Worm (Caenorhabditis elegans) whole organism, L3 larva: Measurements from ENCODE around the gene sym-3.

ENCODE experiments used
- R02D3.7 ChIP-seq: fragments of 150-350 bp; optimal IDR thresholded peaks from 2 replicates; lab custom pipeline; 2014; ENCODE audit warnings: missing biosample characterization, missing genetic modification characterization
- ZK546.5 ChIP-seq: sonication (generic microtip); optimal IDR thresholded peaks from 2 replicates; lab custom pipeline; 2017; ENCODE audit warnings: missing biosample characterization, missing genetic modification characterization
- aly-2 ChIP-seq: fragments of 150-350 bp; optimal IDR thresholded peaks from 2 replicates; lab custom pipeline; 2014; ENCODE audit warnings: missing biosample characterization, missing genetic modification characterization
- ama-1 ChIP-seq: fragments of 150-350 bp; optimal IDR thresholded peaks from 2 replicates; lab custom pipeline; 2018
- ceh-16 ChIP-seq: sonication (generic microtip); optimal IDR thresholded peaks from 2 replicates; lab custom pipeline; 2017; ENCODE audit warnings: missing biosample characterization, missing genetic modification characterization
- ceh-28 ChIP-seq: fragments of 150-350 bp; optimal IDR thresholded peaks from 2 replicates; lab custom pipeline; 2014; ENCODE audit warnings: missing biosample characterization, missing genetic modification reagents, missing genetic modification characterization
- ceh-82 ChIP-seq: fragments of 150-350 bp; optimal IDR thresholded peaks from 2 replicates; lab custom pipeline; 2014; ENCODE audit warnings: missing biosample characterization, missing genetic modification characterization
- ceh-9 ChIP-seq: sonication (generic microtip); optimal IDR thresholded peaks from 2 replicates; lab custom pipeline; 2018; ENCODE audit warnings: missing biosample characterization, missing genetic modification characterization
- daf-12 ChIP-seq: fragments of 150-350 bp; optimal IDR thresholded peaks from 2 replicates; lab custom pipeline; 2014; ENCODE audit warnings: missing biosample characterization, missing genetic modification reagents, missing genetic modification characterization
- egl-27 ChIP-seq: sonication (generic microtip); optimal IDR thresholded peaks from 4 replicates; lab custom pipeline; 2017; ENCODE audit warnings: missing biosample characterization, missing genetic modification reagents, missing genetic modification characterization
- egl-5 ChIP-seq: fragments of 150-350 bp; optimal IDR thresholded peaks from 2 replicates; lab custom pipeline; 2017; ENCODE audit warnings: missing biosample characterization, missing genetic modification reagents, missing genetic modification characterization, inconsistent platforms
- elt-1 ChIP-seq: fragments of 150-350 bp; optimal IDR thresholded peaks from 2 replicates; lab custom pipeline; 2014; ENCODE audit warnings: missing biosample characterization, missing genetic modification characterization
- elt-2 ChIP-seq: sonication (generic microtip); optimal IDR thresholded peaks from 2 replicates; lab custom pipeline; 2016; ENCODE audit warnings: missing genetic modification reagents, mild to moderate bottlenecking, missing genetic modification characterization, missing compliant biosample characterization
- elt-3 ChIP-seq, 3 experiments: fragments of 150-350 bp in 1 of 3; sonication (generic microtip) in 2 of 3; optimal IDR thresholded peaks; 2 replicates in 2 of 3; 4 replicates in 1 of 3; lab custom pipeline; 2014 to 2017; ENCODE audit warnings: missing biosample characterization in 3 of 3, missing genetic modification characterization in 3 of 3
- fkh-10 ChIP-seq: sonication (generic microtip); optimal IDR thresholded peaks from 2 replicates; lab custom pipeline; 2017; ENCODE audit warnings: missing biosample characterization, missing genetic modification reagents, missing genetic modification characterization
- fkh-2 ChIP-seq: fragments of 150-350 bp; optimal IDR thresholded peaks from 2 replicates; lab custom pipeline; 2014; ENCODE audit warnings: missing biosample characterization, missing genetic modification reagents, missing genetic modification characterization
- fos-1 ChIP-seq: fragments of 150-350 bp; optimal IDR thresholded peaks from 2 replicates; lab custom pipeline; 2014; ENCODE audit warnings: missing biosample characterization, missing genetic modification characterization
- hmg-11 ChIP-seq: sonication (generic microtip); optimal IDR thresholded peaks from 2 replicates; lab custom pipeline; 2016; ENCODE audit warnings: missing genetic modification characterization, missing compliant biosample characterization
- jun-1 ChIP-seq: fragments of 150-350 bp; optimal IDR thresholded peaks from 2 replicates; lab custom pipeline; 2014; ENCODE audit warnings: missing biosample characterization, missing genetic modification reagents, missing genetic modification characterization
- lin-15B ChIP-seq: fragments of 150-350 bp; optimal IDR thresholded peaks from 2 replicates; lab custom pipeline; 2014; ENCODE audit warnings: missing biosample characterization, missing genetic modification characterization
- lin-39 ChIP-seq: fragments of 150-350 bp; optimal IDR thresholded peaks from 2 replicates; lab custom pipeline; 2018; ENCODE audit warnings: missing biosample characterization, missing genetic modification reagents, missing genetic modification characterization
- lsy-12 ChIP-seq: sonication (generic microtip); optimal IDR thresholded peaks from 2 replicates; lab custom pipeline; 2016; ENCODE audit warnings: mild to moderate bottlenecking, missing genetic modification characterization, missing compliant biosample characterization
- mdl-1 ChIP-seq: fragments of 150-350 bp; optimal IDR thresholded peaks from 2 replicates; lab custom pipeline; 2014; ENCODE audit warnings: missing biosample characterization, missing genetic modification characterization
- mml-1 ChIP-seq: fragments of 150-350 bp; sonication (generic microtip); optimal IDR thresholded peaks from 3 replicates; lab custom pipeline; 2014; ENCODE audit warnings: missing biosample characterization, missing genetic modification characterization
- nfya-1 ChIP-seq: sonication (generic microtip); optimal IDR thresholded peaks from 2 replicates; lab custom pipeline; 2017; ENCODE audit warnings: missing genetic modification characterization, mild to moderate bottlenecking, missing compliant biosample characterization, antibody characterized with exemption, moderate library complexity; ENCODE audit not compliant: insufficient read depth
- nhr-12 ChIP-seq: fragments of 150-350 bp; optimal IDR thresholded peaks from 2 replicates; lab custom pipeline; 2014; ENCODE audit warnings: missing biosample characterization, missing genetic modification characterization
- nhr-23 ChIP-seq: fragments of 150-350 bp; optimal IDR thresholded peaks from 2 replicates; lab custom pipeline; 2014; ENCODE audit warnings: missing biosample characterization, missing genetic modification reagents, missing genetic modification characterization
- nhr-237 ChIP-seq: fragments of 150-350 bp; optimal IDR thresholded peaks from 2 replicates; lab custom pipeline; 2014; ENCODE audit warnings: missing biosample characterization, missing genetic modification characterization
- nhr-25 ChIP-seq: sonication (generic microtip); optimal IDR thresholded peaks from 2 replicates; lab custom pipeline; 2017; ENCODE audit warnings: missing biosample characterization, missing genetic modification characterization
- nhr-43 ChIP-seq: sonication (generic microtip); optimal IDR thresholded peaks from 2 replicates; lab custom pipeline; 2016; ENCODE audit warnings: mild to moderate bottlenecking, missing genetic modification characterization, missing compliant biosample characterization; ENCODE audit not compliant: poor library complexity, severe bottlenecking
- nhr-67 ChIP-seq: fragments of 150-350 bp; optimal IDR thresholded peaks from 2 replicates; lab custom pipeline; 2014; ENCODE audit warnings: missing biosample characterization, missing genetic modification characterization
- nhr-76 ChIP-seq: fragments of 150-350 bp; sonication (generic microtip); optimal IDR thresholded peaks from 5 replicates; lab custom pipeline; 2014; ENCODE audit warnings: missing biosample characterization, missing genetic modification characterization
- nhr-77 ChIP-seq: fragments of 150-350 bp; optimal IDR thresholded peaks from 2 replicates; lab custom pipeline; 2014; ENCODE audit warnings: missing biosample characterization, missing genetic modification characterization
- pha-4 ChIP-seq: fragments of 150-350 bp; optimal IDR thresholded peaks from 2 replicates; lab custom pipeline; 2014; ENCODE audit warnings: missing biosample characterization, missing genetic modification reagents, missing genetic modification characterization
- pqm-1 ChIP-seq: fragments of 150-350 bp; optimal IDR thresholded peaks from 2 replicates; lab custom pipeline; 2017; ENCODE audit warnings: missing biosample characterization, missing genetic modification characterization, inconsistent platforms
- skn-1 ChIP-seq: fragments of 150-350 bp; optimal IDR thresholded peaks from 2 replicates; lab custom pipeline; 2014; ENCODE audit warnings: missing biosample characterization, missing genetic modification characterization
- snpc-4 ChIP-seq: fragments of 150-350 bp; optimal IDR thresholded peaks from 2 replicates; lab custom pipeline; 2014; ENCODE audit warnings: missing biosample characterization, missing genetic modification characterization
- tbx-2 ChIP-seq: sonication (generic microtip); optimal IDR thresholded peaks from 2 replicates; lab custom pipeline; 2016; ENCODE audit warnings: mild to moderate bottlenecking, missing genetic modification characterization, missing compliant biosample characterization
- unc-39 ChIP-seq: sonication (generic microtip); optimal IDR thresholded peaks from 4 replicates; lab custom pipeline; 2017; ENCODE audit warnings: missing biosample characterization, missing genetic modification characterization
- unc-62 ChIP-seq: fragments of 150-350 bp; sonication (generic microtip); optimal IDR thresholded peaks from 4 replicates; lab custom pipeline; 2014; ENCODE audit warnings: missing biosample characterization, missing genetic modification reagents, missing genetic modification characterization
- zag-1 ChIP-seq: fragments of 150-350 bp; optimal IDR thresholded peaks from 2 replicates; lab custom pipeline; 2014; ENCODE audit warnings: missing biosample characterization, missing genetic modification characterization
- ztf-11 ChIP-seq: fragments of 150-350 bp; optimal IDR thresholded peaks from 2 replicates; lab custom pipeline; 2014; ENCODE audit warnings: missing biosample characterization, missing genetic modification characterization
- ztf-4 ChIP-seq: fragments of 150-350 bp; optimal IDR thresholded peaks from 2 replicates; lab custom pipeline; 2014; ENCODE audit warnings: missing biosample characterization, missing genetic modification characterization

Gene sym-3

ce11 chrX:5802582-5802981 lies 29.0 kb downstream of the sym-3 start:
- no peak for TF ChIP-seq ZK546.5 (tag; lab: Kevin White, UChicago)
- no peak for TF ChIP-seq ceh-82 (tag; lab: Kevin White, UChicago)
- TF ChIP-seq pqm-1 (tag; lab: Kevin White, UChicago) = no peak
- TF ChIP-seq jun-1 (tag; lab: Kevin White, UChicago) = no peak
- no peak for TF ChIP-seq unc-39 (tag; lab: Kevin White, UChicago)
- no peak for TF ChIP-seq unc-62
- TF ChIP-seq elt-3 (tag; optimal IDR thresholded peaks at IDR 0.05; lab: Kevin White, UChicago) = no peak
- no peak for TF ChIP-seq lsy-12 (tag; lab: Kevin White, UChicago)
- TF ChIP-seq nhr-237 (tag; lab: Kevin White, UChicago) = no peak
- TF ChIP-seq lin-15B (tag; lab: Kevin White, UChicago) = no peak
- TF ChIP-seq ztf-11 (tag; lab: Kevin White, UChicago) = no peak
- no peak for TF ChIP-seq fos-1 (tag; lab: Kevin White, UChicago)
- no peak for TF ChIP-seq R02D3.7
- no peak for TF ChIP-seq daf-12 (tag; lab: Kevin White, UChicago)
- TF ChIP-seq mml-1 (tag; lab: Kevin White, UChicago) = no peak
- TF ChIP-seq ztf-4 (tag; lab: Kevin White, UChicago) = no peak
- no peak for TF ChIP-seq nhr-77 (tag; lab: Kevin White, UChicago)
- TF ChIP-seq aly-2 = no peak
- TF ChIP-seq zag-1 (tag; lab: Kevin White, UChicago) = no peak
- TF ChIP-seq nfya-1 (tag; lab: Kevin White, UChicago) = no peak
- TF ChIP-seq, all 47 proteins: peak for 0

DNA sequence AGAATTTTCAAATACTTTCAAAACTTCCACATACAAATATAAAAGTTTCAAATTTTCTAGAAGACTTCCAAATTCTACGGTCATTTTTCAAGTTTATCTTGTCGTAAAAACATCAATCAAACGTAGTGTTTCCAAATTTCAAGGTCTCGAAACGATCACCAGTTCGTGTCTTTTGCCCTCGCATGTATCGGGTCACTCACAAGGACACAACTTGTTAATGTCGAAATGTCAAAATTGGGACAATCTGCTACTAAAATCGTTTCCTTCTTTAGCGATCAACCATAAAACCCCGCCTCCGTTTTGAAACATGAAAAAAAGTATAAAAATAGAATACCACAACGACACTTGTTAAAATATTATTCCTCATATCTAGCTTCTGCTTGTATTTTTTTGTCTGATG lies 29.9 kb downstream of the sym-3 start:
- TF ChIP-seq R02D3.7 (no peak), fos-1 (tag; lab: Kevin White, UChicago) (no peak), ceh-82 (tag; lab: Kevin White, UChicago) (no peak), ceh-28 (tag; lab: Kevin White, UChicago) (no peak), nhr-23 (tag; lab: Kevin White, UChicago) (peak; percentile 24), aly-2 (no peak), lin-39 (no peak), nhr-25 (tag; lab: Kevin White, UChicago) (peak; percentile 91), ama-1 (no peak), fkh-2 (tag; lab: Kevin White, UChicago) (no peak), ceh-9 (tag; lab: Kevin White, UChicago) (no peak), egl-5 (no peak), fkh-10 (GFP tag; lab: Kevin White, UChicago) (no peak), pqm-1 (tag; lab: Kevin White, UChicago) (no peak), elt-3 (tag; optimal IDR thresholded peaks at IDR 0.05; lab: Kevin White, UChicago) (no peak), ztf-11 (tag; lab: Kevin White, UChicago) (no peak), ceh-16 (no peak), unc-62 (peak; percentile 46), ZK546.5 (tag; lab: Kevin White, UChicago) (no peak), tbx-2 (no peak)

DNA sequence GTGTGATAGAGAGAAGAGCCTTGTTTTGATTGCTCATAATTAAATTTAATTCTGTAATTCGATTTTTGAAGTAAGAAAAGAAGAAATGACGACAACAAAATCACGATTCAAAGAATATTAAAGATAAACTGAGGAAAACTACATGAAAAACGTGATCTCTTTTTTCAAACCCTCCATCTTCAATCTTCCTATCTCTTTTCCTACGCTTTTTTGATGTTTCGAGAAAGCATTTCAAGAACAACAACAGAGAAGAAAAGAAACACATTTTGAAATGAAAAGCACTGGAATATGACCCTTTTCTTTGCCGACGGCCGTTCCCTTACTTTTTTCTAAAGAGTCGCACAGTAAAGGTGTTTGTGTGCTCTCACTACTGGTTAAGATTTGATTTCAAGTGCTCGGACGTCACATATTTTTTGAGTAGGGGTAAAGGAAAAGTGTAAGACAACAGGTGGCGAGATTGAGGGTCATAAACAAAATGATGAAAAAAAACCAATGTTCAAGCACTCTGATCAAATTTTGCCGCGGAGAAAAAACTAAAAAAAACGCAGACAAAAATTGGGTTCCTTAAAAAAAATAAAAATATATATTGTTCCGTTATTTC lies 32.4 kb downstream of the sym-3 start, which contains the start of gene F13D11.3:
TSS of gene F13D11.3 (minus strand) at position 51 of the 601 bp plus-strand sequence.
- TF ChIP-seq daf-12 (tag; lab: Kevin White, UChicago) (no peak), elt-1 (no peak), egl-27 (tag; lab: Kevin White, UChicago) (no peak), zag-1 (tag; lab: Kevin White, UChicago) (no peak), snpc-4 (tag; lab: Kevin White, UChicago) (no peak), nfya-1 (tag; lab: Kevin White, UChicago) (peak; percentile 2), pha-4 (tag; lab: Kevin White, UChicago) (peak; percentile 40), nhr-76 (tag; lab: Kevin White, UChicago) (no peak)

DNA sequence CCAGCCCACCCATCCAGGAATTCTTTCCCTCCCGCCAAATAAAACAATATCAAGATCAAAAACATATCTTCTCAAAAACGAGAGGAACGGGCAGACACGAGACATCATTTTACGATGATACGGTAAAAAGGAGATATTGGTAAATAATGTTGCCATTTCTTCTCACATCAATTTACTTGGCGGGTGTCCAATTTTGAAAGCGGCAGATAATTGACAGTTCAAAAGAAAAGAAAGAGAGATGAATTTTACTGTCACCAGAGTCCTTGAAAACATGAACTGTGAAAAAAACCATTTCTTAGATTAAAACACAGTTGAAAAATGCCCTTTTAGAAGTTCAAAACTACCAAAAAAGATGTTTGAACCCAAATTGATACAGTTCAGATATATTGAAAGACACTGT lies 37.1 kb downstream of the sym-3 start:
- TF ChIP-seq ceh-82 (tag; lab: Kevin White, UChicago) = no peak
- no peak for TF ChIP-seq R02D3.7
- no peak for TF ChIP-seq nhr-12 (tag; lab: Kevin White, UChicago)
- no peak for TF ChIP-seq hmg-11 (tag; lab: Kevin White, UChicago)
- TF ChIP-seq ztf-4 (tag; lab: Kevin White, UChicago) = no peak
- no peak for TF ChIP-seq nhr-23 (tag; lab: Kevin White, UChicago)
- no peak for TF ChIP-seq fos-1 (tag; lab: Kevin White, UChicago)
- TF ChIP-seq nhr-76 (tag; lab: Kevin White, UChicago) = no peak
- TF ChIP-seq nhr-67 (tag; lab: Kevin White, UChicago) = no peak
- TF ChIP-seq ZK546.5 (tag; lab: Kevin White, UChicago) = no peak
- no peak for TF ChIP-seq ztf-11 (tag; lab: Kevin White, UChicago)
- peak; percentile 9 for TF ChIP-seq elt-1
- TF ChIP-seq nhr-25 (tag; lab: Kevin White, UChicago) = peak; percentile 85
- TF ChIP-seq unc-39 (tag; lab: Kevin White, UChicago) = no peak
- TF ChIP-seq lsy-12 (tag; lab: Kevin White, UChicago) = no peak
- TF ChIP-seq ama-1 = no peak
- no peak for TF ChIP-seq egl-5
- TF ChIP-seq ceh-9 (tag; lab: Kevin White, UChicago) = no peak
- TF ChIP-seq skn-1 (tag; lab: Kevin White, UChicago) = no peak
- TF ChIP-seq daf-12 (tag; lab: Kevin White, UChicago) = no peak
- TF ChIP-seq jun-1 (tag; lab: Kevin White, UChicago) = no peak
- TF ChIP-seq aly-2 = no peak
- no peak for TF ChIP-seq egl-27 (tag; lab: Kevin White, UChicago)
- TF ChIP-seq nhr-43 (tag; lab: Kevin White, UChicago) = no peak
- peak; percentile 17 for TF ChIP-seq mdl-1 (tag; lab: Kevin White, UChicago)
- TF ChIP-seq elt-2 (tag; lab: Kevin White, UChicago) = no peak
